Fruit fly (Drosophila melanogaster): ENCODE results near the gene Pdk1.
A peak's percentile ranks its signal among the peaks of the same experiment; 100 is the strongest.

Pdk1 gene

dm6 chr3L:131151-131997 is 2.1 kb downstream of the Pdk1 start (continued):
- peak; percentile 54 for TF ChIP-seq exex (tag; optimal IDR thresholded peaks at IDR 0.05)
- peak in 1 of 2 experiments; percentile 80 for TF ChIP-seq tll (GFP tag; optimal IDR thresholded peaks at IDR 0.05)
- peak; percentile 27 for TF ChIP-seq CG18011 (GFP tag; optimal IDR thresholded peaks at IDR 0.05)
- peak; percentile 27 for TF ChIP-seq CG16863 (GFP tag; optimal IDR thresholded peaks at IDR 0.05)
- peak; percentile 31 to 93 for TF ChIP-seq insv (GFP tag; optimal IDR thresholded peaks at IDR 0.05)
- TF ChIP-seq crp (GFP tag; optimal IDR thresholded peaks at IDR 0.05): no peak
- peak; percentile 27 for TF ChIP-seq CG2116 (GFP tag; optimal IDR thresholded peaks at IDR 0.05)
- no peak for TF ChIP-seq CG14667 (GFP tag; IDR thresholded peaks at IDR 0.05)
- TF ChIP-seq dmrt11E (tag; optimal IDR thresholded peaks at IDR 0.05): no peak
- peak; percentile 43 for TF ChIP-seq Nf-YB (GFP tag; optimal IDR thresholded peaks at IDR 0.05)
- TF ChIP-seq CG11093 (GFP tag; IDR thresholded peaks at IDR 0.05): no peak
- peak; percentile 40; the same call in 1 of the 2 replicates for TF ChIP-seq CG13287 (GFP tag; IDR thresholded peaks at IDR 0.05; ENCODE audit: partially characterized antibody)
- peak; percentile 23 for TF ChIP-seq Side (GFP tag; optimal IDR thresholded peaks at IDR 0.05)
- TF ChIP-seq wek (GFP tag; optimal IDR thresholded peaks at IDR 0.05): peak; percentile 56
- TF ChIP-seq Adf1 (GFP tag; IDR thresholded peaks at IDR 0.05): peak; percentile 98
- peak; percentile 79 for TF ChIP-seq Fer1 (GFP tag; optimal IDR thresholded peaks at IDR 0.05)
- peak; percentile 63; the same call in 1 of the 2 replicates for TF ChIP-seq seq (GFP tag; IDR thresholded peaks at IDR 0.05)
- TF ChIP-seq CG15011 (GFP tag; optimal IDR thresholded peaks at IDR 0.05): peak; percentile 20
- TF ChIP-seq H2.0 (GFP tag; IDR thresholded peaks at IDR 0.05): no peak
- peak; percentile 28; the same call in 1 of the 3 replicates for TF ChIP-seq CG7963 (GFP tag; IDR thresholded peaks at IDR 0.05; ENCODE audit: partially characterized antibody)
- no peak for TF ChIP-seq CG10565 (GFP tag; optimal IDR thresholded peaks at IDR 0.05)
- TF ChIP-seq CG15601 (tag; optimal IDR thresholded peaks at IDR 0.05): peak; percentile 22
- TF ChIP-seq sd (tag; optimal IDR thresholded peaks at IDR 0.05): peak; percentile 100
- peak; percentile 46 for TF ChIP-seq Hr3 (GFP tag; optimal IDR thresholded peaks at IDR 0.05)
- peak; percentile 100 for TF ChIP-seq sqz (GFP tag; optimal IDR thresholded peaks at IDR 0.05)
- TF ChIP-seq CG7357 (GFP tag; IDR thresholded peaks at IDR 0.05): no peak
- 0 out of 2 replicates have a peak, but pooled peaks have one; percentile 33 for TF ChIP-seq unc-4 (GFP tag; IDR thresholded peaks at IDR 0.05; ENCODE audit: partially characterized antibody)
- peak; percentile 24 for TF ChIP-seq CG8924 (tag; optimal IDR thresholded peaks at IDR 0.05)
- TF ChIP-seq NC2β (GFP tag; optimal IDR thresholded peaks at IDR 0.05): peak; percentile 22
- no peak for TF ChIP-seq mld (GFP tag; IDR thresholded peaks at IDR 0.05; ENCODE audit: partially characterized antibody)
- peak; percentile 82 for TF ChIP-seq crol (GFP tag; IDR thresholded peaks at IDR 0.05)
- TF ChIP-seq CG9437 (GFP tag; optimal IDR thresholded peaks at IDR 0.05): peak; percentile 8
- TF ChIP-seq E2f2 (GFP tag; IDR thresholded peaks at IDR 0.05): peak; percentile 23; the same call in 1 of the 2 replicates
- peak; percentile 32 for TF ChIP-seq D19A (tag; optimal IDR thresholded peaks at IDR 0.05)
- peak; percentile 73 for TF ChIP-seq CG18599 (GFP tag; optimal IDR thresholded peaks at IDR 0.05)
- peak; percentile 61 for TF ChIP-seq HHEX (GFP tag; optimal IDR thresholded peaks at IDR 0.05)
- TF ChIP-seq tin (GFP tag; optimal IDR thresholded peaks at IDR 0.05): no peak
- no peak; the same call in 2 of the 3 replicates for TF ChIP-seq Dbx (GFP tag; IDR thresholded peaks at IDR 0.05)
- TF ChIP-seq CG18262 (tag; optimal IDR thresholded peaks at IDR 0.05): no peak
- peak; percentile 36 for TF ChIP-seq onecut (GFP tag; IDR thresholded peaks at IDR 0.05)
- peak; percentile 44 for TF ChIP-seq oc (tag; optimal IDR thresholded peaks at IDR 0.05)
- no peak for TF ChIP-seq Lim3 (GFP tag; IDR thresholded peaks at IDR 0.05)
- peak; percentile 40 for TF ChIP-seq Meics (GFP tag; optimal IDR thresholded peaks at IDR 0.05)
- peak; percentile 11; the same call in 1 of the 2 replicates for TF ChIP-seq CG14014 (GFP tag; IDR thresholded peaks at IDR 0.05)
- no peak for TF ChIP-seq gcm2 (GFP tag; optimal IDR thresholded peaks at IDR 0.05)
- TF ChIP-seq Hand (GFP tag; optimal IDR thresholded peaks at IDR 0.05): peak; percentile 57
- TF ChIP-seq Atf3 (GFP tag; optimal IDR thresholded peaks at IDR 0.05): peak; percentile 12
- TF ChIP-seq CG8478 (optimal IDR thresholded peaks at IDR 0.05): no peak

Data from whole organism, embryonic.